Worm (Caenorhabditis elegans) whole organism, L1 larva: Measurements from ENCODE around the gene W06B4.1.

Source experiments
- ama-1 ChIP-seq: fragments of 150-350 bp; optimal IDR thresholded peaks from 2 replicates; lab custom pipeline; 2014
- ceh-8 ChIP-seq: fragments of 200-800 bp; sonication (Bioruptor generic); optimal IDR thresholded peaks from 2 replicates; lab custom pipeline; 2018; ENCODE audit warnings: mild to moderate bottlenecking, missing genetic modification characterization, moderate library complexity, missing compliant biosample characterization
- ceh-82 ChIP-seq, 3 experiments: fragments of 150-350 bp in 1 of 3; sonication (generic microtip) in 2 of 3; optimal IDR thresholded peaks; 2 replicates each; lab custom pipeline; 2014 to 2017; ENCODE audit warnings: missing biosample characterization in 3 of 3, missing genetic modification characterization in 3 of 3
- ceh-88 ChIP-seq: fragments of 200-800 bp; sonication (Bioruptor generic); IDR thresholded peaks from 2 replicates; pipeline ENCODE4 v1.3.6; 2022; ENCODE audit warnings: missing genetic modification characterization, missing compliant biosample characterization
- ceh-90 ChIP-seq: sonication (generic microtip); optimal IDR thresholded peaks from 2 replicates; lab custom pipeline; 2016; ENCODE audit warnings: missing genetic modification characterization, missing compliant biosample characterization
- ces-1 ChIP-seq: fragments of 150-350 bp; optimal IDR thresholded peaks from 2 replicates; lab custom pipeline; 2014; ENCODE audit warnings: missing biosample characterization, missing genetic modification reagents, missing genetic modification characterization
- dsc-1 ChIP-seq: sonication (generic microtip); optimal IDR thresholded peaks from 2 replicates; lab custom pipeline; 2016; ENCODE audit warnings: mild to moderate bottlenecking, missing genetic modification characterization, missing compliant biosample characterization
- efl-1 ChIP-seq, 4 experiments: fragments of 150-350 bp; optimal IDR thresholded peaks in 3 of 4; peaks in 1 of 4; 1 replicate in 1 of 4; 2 replicates in 3 of 4; lab custom pipeline; 2014; ENCODE audit warnings: missing biosample characterization in 2 of 4, missing genetic modification characterization in 2 of 4, missing genetic modification reagents in 2 of 4
- egl-13 ChIP-seq: sonication (generic microtip); optimal IDR thresholded peaks from 2 replicates; lab custom pipeline; 2016; ENCODE audit warnings: missing genotype, missing genetic modification reagents, missing genetic modification characterization, missing compliant biosample characterization
- elt-2 ChIP-seq: sonication (generic microtip); optimal IDR thresholded peaks from 2 replicates; lab custom pipeline; 2016; ENCODE audit warnings: missing genetic modification characterization, mild to moderate bottlenecking, inconsistent platforms, missing compliant biosample characterization, missing genetic modification reagents
- elt-3 ChIP-seq, 6 experiments: fragments of 150-350 bp in 1 of 6; sonication (generic microtip); optimal IDR thresholded peaks; 2 replicates each; lab custom pipeline; 2017 to 2018; ENCODE audit warnings: missing biosample characterization in 6 of 6, missing genetic modification characterization in 6 of 6, inconsistent platforms in 1 of 6
- fkh-8 ChIP-seq: sonication (generic microtip); optimal IDR thresholded peaks from 2 replicates; lab custom pipeline; 2016; ENCODE audit warnings: mild to moderate bottlenecking, missing genetic modification characterization, missing compliant biosample characterization
- hlh-17 ChIP-seq: fragments of 200-800 bp; sonication (Bioruptor generic); optimal IDR thresholded peaks from 2 replicates; lab custom pipeline; 2018; ENCODE audit warnings: missing genetic modification characterization, mild to moderate bottlenecking, missing compliant biosample characterization, moderate library complexity, borderline replicate concordance
- hpl-2 ChIP-seq: fragments of 150-350 bp; optimal IDR thresholded peaks from 2 replicates; lab custom pipeline; 2014; ENCODE audit warnings: missing biosample characterization, missing genetic modification reagents, missing genetic modification characterization
- lin-13 ChIP-seq: fragments of 150-350 bp; optimal IDR thresholded peaks from 2 replicates; lab custom pipeline; 2014; ENCODE audit warnings: missing biosample characterization, missing genetic modification reagents, missing genetic modification characterization
- lin-14 ChIP-seq: fragments of 200-800 bp; sonication (Bioruptor generic); optimal IDR thresholded peaks from 2 replicates; lab custom pipeline; 2018; ENCODE audit warnings: mild to moderate bottlenecking, missing genetic modification characterization, moderate library complexity, missing compliant biosample characterization
- lin-15B ChIP-seq: fragments of 150-350 bp; sonication (generic microtip); optimal IDR thresholded peaks from 3 replicates; lab custom pipeline; 2014; ENCODE audit warnings: missing biosample characterization, missing genetic modification characterization
- lin-39 ChIP-seq: fragments of 150-350 bp; optimal IDR thresholded peaks from 2 replicates; lab custom pipeline; 2014; ENCODE audit warnings: missing biosample characterization, missing genetic modification reagents, missing genetic modification characterization
- mab-9 ChIP-seq: fragments of 200-800 bp; sonication (Bioruptor generic); IDR thresholded peaks from 2 replicates; pipeline ENCODE4 v1.3.6; 2022; ENCODE audit warnings: missing genetic modification reagents, missing genetic modification characterization, missing compliant biosample characterization
- mdl-1 ChIP-seq, 2 experiments: fragments of 150-350 bp; optimal IDR thresholded peaks; 2 replicates each; lab custom pipeline; 2014 to 2017; ENCODE audit warnings: missing biosample characterization in 2 of 2, missing genetic modification characterization in 2 of 2, inconsistent platforms in 1 of 2
- nhr-11 ChIP-seq: fragments of 150-350 bp; optimal IDR thresholded peaks from 2 replicates; lab custom pipeline; 2014; ENCODE audit warnings: missing biosample characterization, missing genetic modification characterization
- nhr-19 ChIP-seq: fragments of 200-800 bp; sonication (Bioruptor generic); conservative IDR thresholded peaks from 2 replicates; pipeline ENCODE4 v1.3.6; 2022; ENCODE audit warnings: missing genetic modification characterization, missing compliant biosample characterization
- nhr-20 ChIP-seq: sonication (generic microtip); optimal IDR thresholded peaks from 2 replicates; lab custom pipeline; 2016; ENCODE audit warnings: mild to moderate bottlenecking, missing genetic modification characterization, missing compliant biosample characterization
- nhr-237 ChIP-seq: fragments of 150-350 bp; optimal IDR thresholded peaks from 2 replicates; lab custom pipeline; 2014; ENCODE audit warnings: missing biosample characterization, missing genetic modification characterization
- nhr-47 ChIP-seq: sonication (generic microtip); optimal IDR thresholded peaks from 2 replicates; lab custom pipeline; 2016; ENCODE audit warnings: mild to moderate bottlenecking, missing genetic modification characterization, moderate library complexity, missing compliant biosample characterization
- nhr-77 ChIP-seq: fragments of 150-350 bp; optimal IDR thresholded peaks from 2 replicates; lab custom pipeline; 2014; ENCODE audit warnings: missing biosample characterization, missing genetic modification characterization
- nhr-85 ChIP-seq: sonication (generic microtip); peaks from one replicate; lab custom pipeline; 2016; ENCODE audit warnings: missing genetic modification characterization, inconsistent platforms, missing compliant biosample characterization
- pqm-1 ChIP-seq: sonication (generic microtip); optimal IDR thresholded peaks from 3 replicates; lab custom pipeline; 2017; ENCODE audit warnings: missing biosample characterization, missing genetic modification characterization
- rnt-1 ChIP-seq: sonication (generic microtip); optimal IDR thresholded peaks from 2 replicates; lab custom pipeline; 2016; ENCODE audit warnings: mild to moderate bottlenecking, missing genetic modification characterization, moderate library complexity, missing compliant biosample characterization
- skn-1 ChIP-seq: fragments of 150-350 bp; optimal IDR thresholded peaks from 2 replicates; lab custom pipeline; 2014; ENCODE audit warnings: missing biosample characterization, missing genetic modification characterization
- snpc-4 ChIP-seq: fragments of 150-350 bp; optimal IDR thresholded peaks from 2 replicates; lab custom pipeline; 2014; ENCODE audit warnings: missing biosample characterization, missing genetic modification characterization
- snu-23 ChIP-seq: sonication (generic microtip); optimal IDR thresholded peaks from 2 replicates; lab custom pipeline; 2016; ENCODE audit warnings: missing genetic modification characterization, missing compliant biosample characterization
- sox-4 ChIP-seq: sonication (generic microtip); optimal IDR thresholded peaks from 2 replicates; lab custom pipeline; 2016; ENCODE audit warnings: missing genetic modification characterization, missing compliant biosample characterization
- tlp-1 ChIP-seq: fragments of 150-350 bp; optimal IDR thresholded peaks from 2 replicates; lab custom pipeline; 2014; ENCODE audit warnings: missing biosample characterization, missing genetic modification characterization
- unc-130 ChIP-seq: fragments of 150-350 bp; optimal IDR thresholded peaks from 2 replicates; lab custom pipeline; 2017; ENCODE audit warnings: missing biosample characterization, missing genetic modification characterization, inconsistent platforms
- unc-98 ChIP-seq: fragments of 200-800 bp; sonication (Bioruptor generic); IDR thresholded peaks from 2 replicates; pipeline ENCODE4 v1.3.6; 2022; ENCODE audit warnings: missing genetic modification characterization, missing compliant biosample characterization

Gene W06B4.1

ce11 chrII:4460297-4460696 is 11.1 kb upstream of the W06B4.1 start:
- no peak for TF ChIP-seq nhr-19 (GFP tag; lab: Robert Waterston, UW)
- TF ChIP-seq tlp-1 (tag; lab: Kevin White, UChicago), result no peak
- TF ChIP-seq sox-4 (tag; lab: Kevin White, UChicago), result no peak
- TF ChIP-seq efl-1 (optimal IDR thresholded peaks at IDR 0.05; lab: Kevin White, UChicago), result no peak
- peak in 1 of 2 experiments; percentile 24 for TF ChIP-seq efl-1 (GFP tag; optimal IDR thresholded peaks at IDR 0.05 in 1 of 2; lab: Kevin White, UChicago)
- TF ChIP-seq hpl-2 (GFP tag; lab: Kevin White, UChicago), result no peak
- TF ChIP-seq ceh-82 (tag; optimal IDR thresholded peaks at IDR 0.05; lab: Kevin White, UChicago), result no peak
- TF ChIP-seq nhr-237 (tag; lab: Kevin White, UChicago), result no peak

DNA sequence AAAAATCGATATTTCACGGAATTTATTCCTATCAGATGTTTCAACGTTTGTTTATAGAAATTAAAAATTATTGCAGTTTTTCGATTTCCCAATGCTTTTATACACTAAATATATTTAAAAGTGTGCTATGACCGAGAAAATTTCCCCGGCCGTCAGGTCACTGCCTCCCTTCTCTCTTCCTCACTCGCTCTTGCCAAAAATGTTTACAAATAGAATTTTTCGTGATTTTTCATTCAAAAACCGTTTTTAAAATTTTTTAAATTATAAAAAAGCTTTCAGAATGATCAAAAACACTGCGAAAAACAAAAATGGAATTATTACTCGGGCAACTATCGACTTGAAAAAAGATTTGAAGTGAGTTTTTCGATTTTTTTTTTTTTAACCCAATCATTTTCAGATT is 10.5 kb upstream of the W06B4.1 start, which contains the start of the genes T12C9.7 and vps-18:
TSS of gene T12C9.7 (minus strand) at position 101 of the 400 bp plus-strand sequence.
TSS of gene vps-18 (plus strand) at position 280 of the 400 bp plus-strand sequence.
- no peak for TF ChIP-seq rnt-1 (tag; lab: Kevin White, UChicago)
- TF ChIP-seq lin-13, result no peak
- no peak for TF ChIP-seq nhr-20 (tag; lab: Kevin White, UChicago)

- TF ChIP-seq ceh-88 (GFP tag; lab: Robert Waterston, UW) (no peak), lin-14 (GFP tag; lab: Kevin White, UChicago) (no peak), snu-23 (no peak), unc-130 (tag; lab: Kevin White, UChicago) (no peak), nhr-47 (tag; lab: Kevin White, UChicago) (no peak), unc-98 (GFP tag; lab: Robert Waterston, UW) (no peak), ceh-82 (tag; optimal IDR thresholded peaks at IDR 0.05; lab: Kevin White, UChicago) (no peak), egl-13 (tag; lab: Kevin White, UChicago) (no peak), mdl-1 (tag; optimal IDR thresholded peaks at IDR 0.05; lab: Kevin White, UChicago) (no peak), rnt-1 (tag; lab: Kevin White, UChicago) (no peak), elt-2 (tag; lab: Kevin White, UChicago) (no peak), lin-15B (tag; lab: Kevin White, UChicago) (no peak), fkh-8 (tag; lab: Kevin White, UChicago) (no peak), nhr-11 (no peak), elt-3 (tag; optimal IDR thresholded peaks at IDR 0.05; lab: Kevin White, UChicago) (no peak), hlh-17 (no peak), ces-1 (GFP tag; lab: Kevin White, UChicago) (no peak), ceh-8 (GFP tag; lab: Kevin White, UChicago) (no peak)
Measured at ce11 chrII:4462842-4463241, 8.6 kb upstream of the W06B4.1 start.

ce11 chrII:4467869-4468268 is 3.5 kb upstream of the W06B4.1 start, which contains the start of gene W06B4.2:
TSS of gene W06B4.2 (plus strand) at chrII:4468169.
- no peak for TF ChIP-seq ceh-90 (tag; lab: Kevin White, UChicago)
- no peak for TF ChIP-seq rnt-1 (tag; lab: Kevin White, UChicago)
- no peak for TF ChIP-seq skn-1 (tag; lab: Kevin White, UChicago)
- no peak for TF ChIP-seq pqm-1 (tag; lab: Kevin White, UChicago)
- TF ChIP-seq nhr-77, result no peak
- TF ChIP-seq ama-1 (lab: Kevin White, UChicago), result no peak
- TF ChIP-seq lin-39 (tag; lab: Kevin White, UChicago), result no peak
- TF ChIP-seq snpc-4 (tag; lab: Kevin White, UChicago), result no peak
- no peak for TF ChIP-seq unc-130 (tag; lab: Kevin White, UChicago)
- TF ChIP-seq nhr-85, result no peak
- TF ChIP-seq mab-9 (GFP tag; lab: Robert Waterston, UW), result no peak
- TF ChIP-seq dsc-1, result no peak
- no peak for TF ChIP-seq nhr-11
- TF ChIP-seq, all 84 proteins: peak for 0
